Worm (Caenorhabditis elegans): ENCODE data around the gene C32D5.7.

Gene C32D5.7

ce11 chrII:6303209-6303740 lies 36.6 kb downstream of the C32D5.7 start, which contains the start of gene C29F5.1:
C29F5.1 (plus strand) TSS chrII:6303525.
- TF ChIP-seq dmd-4 (tag; optimal IDR thresholded peaks at IDR 0.05) (no peak), nhr-129 (tag; optimal IDR thresholded peaks at IDR 0.05) (peak; percentile 46), zag-1 (tag; optimal IDR thresholded peaks at IDR 0.05) (no peak), F13H6.1 (tag; optimal IDR thresholded peaks at IDR 0.05) (peak; percentile 11), nhr-77 (tag; optimal IDR thresholded peaks at IDR 0.05) (no peak), sma-9 (GFP tag; optimal IDR thresholded peaks at IDR 0.05) (peak; percentile 6), sma-9 (tag; optimal IDR thresholded peaks at IDR 0.05) (no peak), ceh-82 (tag; optimal IDR thresholded peaks at IDR 0.05) (no peak)

- TF ChIP-seq lin-13 (GFP tag; optimal IDR thresholded peaks at IDR 0.05): no peak
These were observed 45.6 kb downstream of the C32D5.7 start, which contains the start of gene mps-1 for ce11 chrII:6294261-6294660. mps-1 (minus strand) TSS chrII:6294361.

ce11 chrII:6292527-6292926 lies 47.3 kb downstream of the C32D5.7 start, which contains the start of gene nyn-3:
nyn-3 (minus strand) TSS chrII:6292627.
- no peak for TF ChIP-seq nhr-11 (tag; optimal IDR thresholded peaks at IDR 0.05)
- TF ChIP-seq fos-1 (tag; optimal IDR thresholded peaks at IDR 0.05): no peak
- no peak for TF ChIP-seq nhr-10 (tag; optimal IDR thresholded peaks at IDR 0.05)

DNA sequence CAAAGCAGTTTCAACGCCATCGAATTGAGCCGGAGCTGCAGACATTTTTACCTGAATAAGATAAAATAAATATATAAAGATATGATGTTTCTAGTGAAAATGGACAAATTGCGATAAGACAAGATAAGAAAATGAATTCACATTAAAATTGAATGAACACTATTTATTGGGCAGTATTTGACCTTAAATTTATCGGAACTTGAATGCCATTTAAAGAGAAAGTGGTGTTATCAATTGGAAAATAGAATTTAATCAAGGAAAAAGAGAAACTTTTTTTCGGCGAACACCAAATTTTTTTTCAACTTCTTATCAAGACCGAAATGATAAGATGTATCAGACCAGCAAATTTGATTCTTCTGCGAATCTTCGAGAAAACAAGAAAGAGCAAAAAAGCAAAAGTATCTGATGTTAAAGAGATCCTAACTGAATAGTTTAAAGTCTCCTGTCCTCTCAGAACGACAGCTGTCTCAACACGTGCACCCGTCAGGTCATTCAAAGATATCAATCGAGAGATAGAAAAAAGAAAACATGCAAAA lies 49.7 kb downstream of the C32D5.7 start, which contains the start of gene upb-1:
Gene upb-1 (minus strand): TSS at position 51 of the 536 bp plus-strand sequence.
- no peak for TF ChIP-seq lin-13 (GFP tag; optimal IDR thresholded peaks at IDR 0.05)
- peak; percentile 41 for TF ChIP-seq fos-1 (tag; optimal IDR thresholded peaks at IDR 0.05)
- no peak for TF ChIP-seq sem-4 (tag; optimal IDR thresholded peaks at IDR 0.05)
- no peak for TF ChIP-seq lin-39 (tag; optimal IDR thresholded peaks at IDR 0.05)
- TF ChIP-seq nhr-10 (tag; optimal IDR thresholded peaks at IDR 0.05): no peak
- peak; percentile 63 for TF ChIP-seq F13H6.1 (tag; optimal IDR thresholded peaks at IDR 0.05)
- TF ChIP-seq crh-2 (tag; optimal IDR thresholded peaks at IDR 0.05): no peak
- no peak for TF ChIP-seq ztf-11 (tag; optimal IDR thresholded peaks at IDR 0.05)
- TF ChIP-seq lin-11 (tag; optimal IDR thresholded peaks at IDR 0.05): no peak
- no peak for TF ChIP-seq elt-1 (tag; optimal IDR thresholded peaks at IDR 0.05)
- no peak for TF ChIP-seq R02D3.7 (tag; optimal IDR thresholded peaks at IDR 0.05)
- no peak for TF ChIP-seq zag-1 (tag; optimal IDR thresholded peaks at IDR 0.05)
- no peak for TF ChIP-seq alr-1 (tag; optimal IDR thresholded peaks at IDR 0.05)
- TF ChIP-seq nhr-12 (tag; optimal IDR thresholded peaks at IDR 0.05): no peak
- no peak for TF ChIP-seq skn-1 (tag; optimal IDR thresholded peaks at IDR 0.05)
- TF ChIP-seq nhr-77 (tag; optimal IDR thresholded peaks at IDR 0.05): no peak
- no peak for TF ChIP-seq elt-3 (tag; optimal IDR thresholded peaks at IDR 0.05)
- TF ChIP-seq aly-2 (tag; optimal IDR thresholded peaks at IDR 0.05): no peak
- no peak for TF ChIP-seq nhr-6 (tag; optimal IDR thresholded peaks at IDR 0.05)
- no peak for TF ChIP-seq nhr-11 (tag; optimal IDR thresholded peaks at IDR 0.05)
- no peak for TF ChIP-seq ama-1 (optimal IDR thresholded peaks at IDR 0.05)
- TF ChIP-seq peb-1 (tag; optimal IDR thresholded peaks at IDR 0.05): no peak
- no peak for TF ChIP-seq nhr-23 (tag; optimal IDR thresholded peaks at IDR 0.05)
- no peak for TF ChIP-seq egl-27 (tag; optimal IDR thresholded peaks at IDR 0.05)
- no peak for TF ChIP-seq ceh-16 (tag; optimal IDR thresholded peaks at IDR 0.05)
- no peak for TF ChIP-seq unc-55 (GFP tag; optimal IDR thresholded peaks at IDR 0.05)
- peak in 1 of 2 experiments; percentile 52 for TF ChIP-seq lsy-2 (tag; optimal IDR thresholded peaks at IDR 0.05)
- TF ChIP-seq mab-5 (tag; optimal IDR thresholded peaks at IDR 0.05): no peak
- TF ChIP-seq nhr-237 (tag; optimal IDR thresholded peaks at IDR 0.05): no peak
- TF ChIP-seq sma-9 (GFP tag; optimal IDR thresholded peaks at IDR 0.05): peak; percentile 63
- TF ChIP-seq sma-9 (tag; optimal IDR thresholded peaks at IDR 0.05): no peak
- no peak for TF ChIP-seq gmeb-1 (tag; optimal IDR thresholded peaks at IDR 0.05)
- no peak for TF ChIP-seq unc-62 (GFP tag; optimal IDR thresholded peaks at IDR 0.05)
- TF ChIP-seq unc-39 (tag; optimal IDR thresholded peaks at IDR 0.05): no peak
- TF ChIP-seq mbf-1 (tag; optimal IDR thresholded peaks at IDR 0.05): no peak
- TF ChIP-seq snpc-4 (tag; optimal IDR thresholded peaks at IDR 0.05): no peak
- TF ChIP-seq mdl-1 (tag; optimal IDR thresholded peaks at IDR 0.05): no peak
- TF ChIP-seq nhr-129 (tag; optimal IDR thresholded peaks at IDR 0.05): peak; percentile 53
- TF ChIP-seq ztf-1 (GFP tag; conservative IDR thresholded peaks at IDR 0.05): no peak
- no peak for TF ChIP-seq nhr-21 (tag; optimal IDR thresholded peaks at IDR 0.05)
- no peak for TF ChIP-seq ceh-82 (tag; optimal IDR thresholded peaks at IDR 0.05)
- TF ChIP-seq nhr-25 (tag; optimal IDR thresholded peaks at IDR 0.05): no peak
- TF ChIP-seq ztf-4 (tag; optimal IDR thresholded peaks at IDR 0.05): no peak
- TF ChIP-seq Y55F3AM.14 (GFP tag; optimal IDR thresholded peaks at IDR 0.05): no peak
- no peak for TF ChIP-seq sma-3 (GFP tag; optimal IDR thresholded peaks at IDR 0.05)
- TF ChIP-seq C34F6.9 (tag; optimal IDR thresholded peaks at IDR 0.05): peak; percentile 47
- TF ChIP-seq ZK546.5 (tag; optimal IDR thresholded peaks at IDR 0.05): no peak

Measured in whole organism, L2 larva.